Worm (Caenorhabditis elegans) whole organism, young adult: ENCODE data around the gene F40F8.3.

ENCODE experiments used
- C17E4.6 ChIP-seq: fragments of 200-800 bp; sonication (Bioruptor generic); IDR thresholded peaks from 2 replicates; pipeline ENCODE4 v1.3.6; 2022; ENCODE audit warnings: missing genetic modification reagents, missing genetic modification characterization, missing compliant biosample characterization
- F10E7.11 ChIP-seq: sonication (generic microtip); optimal IDR thresholded peaks from 2 replicates; lab custom pipeline; 2017; ENCODE audit warnings: mild to moderate bottlenecking, missing genetic modification characterization, moderate library complexity, missing compliant biosample characterization
- F39B2.1 ChIP-seq: fragments of 200-800 bp; sonication (Bioruptor generic); IDR thresholded peaks from 2 replicates; pipeline ENCODE4 v1.3.6; 2022; ENCODE audit warnings: missing genetic modification reagents, missing genetic modification characterization, missing compliant biosample characterization
- F52B5.7 ChIP-seq: sonication (generic microtip); optimal IDR thresholded peaks from 2 replicates; lab custom pipeline; 2016; ENCODE audit warnings: mild to moderate bottlenecking, missing genetic modification characterization, missing compliant biosample characterization
- F55B11.4 ChIP-seq: sonication (generic microtip); optimal IDR thresholded peaks from 2 replicates; lab custom pipeline; 2016; ENCODE audit warnings: missing compliant biosample characterization, missing genetic modification characterization, borderline replicate concordance; ENCODE audit not compliant: insufficient read depth
- F57C9.4 ChIP-seq: sonication (generic microtip); optimal IDR thresholded peaks from 2 replicates; lab custom pipeline; 2017; ENCODE audit warnings: mild to moderate bottlenecking, missing genetic modification characterization, missing compliant biosample characterization
- K12H6.12 ChIP-seq: fragments of 200-800 bp; sonication (Bioruptor generic); optimal IDR thresholded peaks from 2 replicates; lab custom pipeline; 2018; ENCODE audit warnings: mild to moderate bottlenecking, missing genetic modification characterization, missing compliant biosample characterization
- Y53F4B.3 ChIP-seq: fragments of 200-800 bp; sonication (Bioruptor generic); IDR thresholded peaks from 2 replicates; pipeline ENCODE4 v1.3.6; 2022; ENCODE audit warnings: missing genetic modification reagents, missing genetic modification characterization, missing compliant biosample characterization
- Y53G8AR.9 ChIP-seq: fragments of 200-800 bp; sonication (Bioruptor generic); conservative IDR thresholded peaks from 2 replicates; pipeline ENCODE4 v1.3.6; 2022; ENCODE audit warnings: missing genetic modification reagents, missing genetic modification characterization, missing compliant biosample characterization
- Y56A3A.18 ChIP-seq: fragments of 200-800 bp; sonication (Bioruptor generic); IDR thresholded peaks from 2 replicates; pipeline ENCODE4 v1.3.6; 2022; ENCODE audit warnings: missing genetic modification reagents, missing genetic modification characterization, missing compliant biosample characterization
- akir-1 ChIP-seq: fragments of 200-800 bp; sonication (Bioruptor generic); optimal IDR thresholded peaks from 2 replicates; lab custom pipeline; 2018; ENCODE audit warnings: mild to moderate bottlenecking, missing genetic modification characterization, moderate library complexity, missing compliant biosample characterization
- aptf-2 ChIP-seq: fragments of 200-800 bp; sonication (Bioruptor generic); conservative IDR thresholded peaks from 2 replicates; pipeline ENCODE4 v1.3.6; 2022; ENCODE audit warnings: missing genetic modification reagents, missing genetic modification characterization, missing compliant biosample characterization
- athp-1 ChIP-seq: sonication (generic microtip); optimal IDR thresholded peaks from 2 replicates; lab custom pipeline; 2017; ENCODE audit warnings: mild to moderate bottlenecking, missing genetic modification characterization, missing compliant biosample characterization
- attf-3 ChIP-seq: fragments of 200-800 bp; sonication (Bioruptor generic); conservative IDR thresholded peaks from 2 replicates; pipeline ENCODE4 v1.3.6; 2022; ENCODE audit warnings: missing genetic modification reagents, missing genetic modification characterization, missing compliant biosample characterization
- ccch-3 ChIP-seq: fragments of 200-800 bp; sonication (Bioruptor generic); optimal IDR thresholded peaks from 2 replicates; lab custom pipeline; 2018; ENCODE audit warnings: mild to moderate bottlenecking, missing genetic modification characterization, missing compliant biosample characterization
- ceh-100 ChIP-seq: fragments of 200-800 bp; sonication (Bioruptor generic); IDR thresholded peaks from 2 replicates; pipeline ENCODE4 v1.3.6; 2022; ENCODE audit warnings: missing genetic modification reagents, missing genetic modification characterization, missing compliant biosample characterization
- ceh-27 ChIP-seq: fragments of 200-800 bp; sonication (Bioruptor generic); optimal IDR thresholded peaks from 2 replicates; lab custom pipeline; 2018; ENCODE audit warnings: mild to moderate bottlenecking, missing genetic modification characterization, moderate library complexity, missing compliant biosample characterization
- ceh-40 ChIP-seq: fragments of 200-800 bp; sonication (Bioruptor generic); IDR thresholded peaks from 2 replicates; pipeline ENCODE4 v1.3.6; 2022; ENCODE audit warnings: missing genetic modification characterization, missing compliant biosample characterization
- chd-7 ChIP-seq: sonication (generic microtip); optimal IDR thresholded peaks from 2 replicates; lab custom pipeline; 2016; ENCODE audit warnings: mild to moderate bottlenecking, missing genetic modification characterization, moderate library complexity, missing compliant biosample characterization
- dox-1 ChIP-seq: fragments of 200-800 bp; sonication (Bioruptor generic); IDR thresholded peaks from 2 replicates; pipeline ENCODE4 v1.3.6; 2022; ENCODE audit warnings: missing genetic modification reagents, missing genetic modification characterization, missing compliant biosample characterization
- dpff-1 ChIP-seq: sonication (generic microtip); optimal IDR thresholded peaks from 2 replicates; lab custom pipeline; 2017; ENCODE audit warnings: mild to moderate bottlenecking, missing genetic modification characterization, missing compliant biosample characterization
- efl-1 ChIP-seq: fragments of 150-350 bp; optimal IDR thresholded peaks from 2 replicates; lab custom pipeline; 2014; ENCODE audit warnings: missing biosample characterization, missing genetic modification reagents, missing genetic modification characterization
- egl-18 ChIP-seq: fragments of 200-800 bp; sonication (Bioruptor generic); IDR thresholded peaks from 2 replicates; pipeline ENCODE4 v1.3.6; 2022; ENCODE audit warnings: missing genetic modification reagents, missing genetic modification characterization, missing compliant biosample characterization
- egl-44 ChIP-seq: fragments of 200-800 bp; sonication (Bioruptor generic); IDR thresholded peaks from 2 replicates; pipeline ENCODE4 v1.3.6; 2022; ENCODE audit warnings: missing genetic modification reagents, missing genetic modification characterization, missing compliant biosample characterization
- fkh-3 ChIP-seq: sonication (generic microtip); optimal IDR thresholded peaks from 2 replicates; lab custom pipeline; 2016; ENCODE audit warnings: mild to moderate bottlenecking, missing genetic modification characterization, missing compliant biosample characterization
- gei-17 ChIP-seq: fragments of 200-800 bp; sonication (Bioruptor generic); optimal IDR thresholded peaks from 2 replicates; lab custom pipeline; 2018; ENCODE audit warnings: mild to moderate bottlenecking, missing genetic modification characterization, missing compliant biosample characterization
- lin-35 ChIP-seq, 3 experiments: fragments of 150-350 bp in 2 of 3; sonication (generic microtip) in 1 of 3; optimal IDR thresholded peaks; 2 replicates each; lab custom pipeline; 2014 to 2018; ENCODE audit warnings: missing biosample characterization in 3 of 3, missing genetic modification characterization in 3 of 3, missing genetic modification reagents in 3 of 3
- madf-10 ChIP-seq: sonication (generic microtip); optimal IDR thresholded peaks from 2 replicates; lab custom pipeline; 2016; ENCODE audit warnings: mild to moderate bottlenecking, missing genetic modification characterization, missing compliant biosample characterization
- madf-8 ChIP-seq: fragments of 200-800 bp; sonication (Bioruptor generic); conservative IDR thresholded peaks from 2 replicates; pipeline ENCODE4 v1.3.6; 2022; ENCODE audit warnings: missing genetic modification reagents, missing genetic modification characterization, missing compliant biosample characterization
- mxl-1 ChIP-seq: sonication (generic microtip); optimal IDR thresholded peaks from 2 replicates; lab custom pipeline; 2016; ENCODE audit warnings: missing genetic modification characterization, missing compliant biosample characterization
- nfya-2 ChIP-seq: fragments of 200-800 bp; sonication (Bioruptor generic); IDR thresholded peaks from 2 replicates; pipeline ENCODE4 v1.3.6; 2022; ENCODE audit warnings: missing genetic modification reagents, missing genetic modification characterization, missing compliant biosample characterization
- nfyb-1 ChIP-seq: fragments of 200-800 bp; sonication (Bioruptor generic); IDR thresholded peaks from 2 replicates; pipeline ENCODE4 v1.3.6; 2022; ENCODE audit warnings: missing genetic modification reagents, missing genetic modification characterization, missing compliant biosample characterization
- nhr-179 ChIP-seq: sonication (generic microtip); optimal IDR thresholded peaks from 2 replicates; lab custom pipeline; 2016; ENCODE audit warnings: mild to moderate bottlenecking, missing genetic modification characterization, missing compliant biosample characterization
- nhr-27 ChIP-seq: fragments of 200-800 bp; sonication (Bioruptor generic); optimal IDR thresholded peaks from 2 replicates; lab custom pipeline; 2018; ENCODE audit warnings: mild to moderate bottlenecking, missing genetic modification characterization, moderate library complexity, missing compliant biosample characterization
- nhr-80 ChIP-seq: sonication (generic microtip); optimal IDR thresholded peaks from 2 replicates; lab custom pipeline; 2016; ENCODE audit warnings: missing genetic modification characterization, missing compliant biosample characterization
- pbrm-1 ChIP-seq: fragments of 200-800 bp; sonication (Bioruptor generic); IDR thresholded peaks from 2 replicates; pipeline ENCODE4 v1.3.6; 2022; ENCODE audit warnings: missing genetic modification reagents, missing genetic modification characterization, missing compliant biosample characterization
- rec-8 ChIP-seq, 2 experiments: sonication (generic microtip); optimal IDR thresholded peaks; 2 replicates each; lab custom pipeline; 2016; ENCODE audit warnings: mild to moderate bottlenecking in 2 of 2, missing genetic modification characterization in 2 of 2, missing genetic modification reagents in 2 of 2, missing genotype in 2 of 2, missing biosample characterization in 1 of 2, missing compliant biosample characterization in 1 of 2, moderate library complexity in 1 of 2
- repo-1 ChIP-seq: sonication (generic microtip); optimal IDR thresholded peaks from 2 replicates; lab custom pipeline; 2017; ENCODE audit warnings: mild to moderate bottlenecking, missing genetic modification characterization, missing compliant biosample characterization
- rpc-1 ChIP-seq, 2 experiments: fragments of 150-350 bp in 1 of 2; sonication (generic microtip) in 1 of 2; optimal IDR thresholded peaks; 2 replicates each; lab custom pipeline; 2014 to 2018; ENCODE audit warnings: missing biosample characterization in 1 of 2, missing genetic modification characterization in 1 of 2, missing genetic modification reagents in 1 of 2, missing genotype in 1 of 2
- snpc-1.1 ChIP-seq: sonication (generic microtip); optimal IDR thresholded peaks from 2 replicates; lab custom pipeline; 2017; ENCODE audit warnings: missing genetic modification characterization, mild to moderate bottlenecking, missing compliant biosample characterization, antibody characterized with exemption, moderate library complexity, missing genotype, missing genetic modification reagents; ENCODE audit not compliant: insufficient read depth
- snpc-1.3 ChIP-seq: sonication (generic microtip); optimal IDR thresholded peaks from 2 replicates; lab custom pipeline; 2017; ENCODE audit warnings: missing genetic modification characterization, mild to moderate bottlenecking, missing compliant biosample characterization, antibody characterized with exemption, moderate library complexity, missing genotype, missing genetic modification reagents; ENCODE audit not compliant: insufficient read depth
- snpc-4 ChIP-seq, 5 experiments: fragments of 150-350 bp in 1 of 5; sonication (generic microtip) in 4 of 5; optimal IDR thresholded peaks; 2 replicates each; lab custom pipeline; 2014 to 2018; ENCODE audit warnings: missing genetic modification characterization in 5 of 5, missing biosample characterization in 3 of 5, antibody characterized with exemption in 2 of 5, mild to moderate bottlenecking in 2 of 5, missing compliant biosample characterization in 2 of 5, missing genotype in 2 of 5, moderate library complexity in 2 of 5, missing genetic modification reagents in 1 of 5
- tlf-1 ChIP-seq: fragments of 200-800 bp; sonication (Bioruptor generic); optimal IDR thresholded peaks from 2 replicates; lab custom pipeline; 2018; ENCODE audit warnings: mild to moderate bottlenecking, missing genetic modification characterization, missing compliant biosample characterization
- unc-130 ChIP-seq: sonication (generic microtip); optimal IDR thresholded peaks from 2 replicates; lab custom pipeline; 2016; ENCODE audit warnings: missing genetic modification reagents, missing genetic modification characterization, missing compliant biosample characterization
- zfh-2 ChIP-seq: fragments of 200-800 bp; sonication (Bioruptor generic); conservative IDR thresholded peaks from 2 replicates; pipeline ENCODE4 v1.3.6; 2022; ENCODE audit warnings: missing genetic modification reagents, missing genetic modification characterization, missing compliant biosample characterization
- ztf-3 ChIP-seq: fragments of 200-800 bp; sonication (Bioruptor generic); optimal IDR thresholded peaks from 2 replicates; lab custom pipeline; 2018; ENCODE audit warnings: mild to moderate bottlenecking, missing genetic modification characterization, missing compliant biosample characterization

F40F8.3 gene

DNA sequence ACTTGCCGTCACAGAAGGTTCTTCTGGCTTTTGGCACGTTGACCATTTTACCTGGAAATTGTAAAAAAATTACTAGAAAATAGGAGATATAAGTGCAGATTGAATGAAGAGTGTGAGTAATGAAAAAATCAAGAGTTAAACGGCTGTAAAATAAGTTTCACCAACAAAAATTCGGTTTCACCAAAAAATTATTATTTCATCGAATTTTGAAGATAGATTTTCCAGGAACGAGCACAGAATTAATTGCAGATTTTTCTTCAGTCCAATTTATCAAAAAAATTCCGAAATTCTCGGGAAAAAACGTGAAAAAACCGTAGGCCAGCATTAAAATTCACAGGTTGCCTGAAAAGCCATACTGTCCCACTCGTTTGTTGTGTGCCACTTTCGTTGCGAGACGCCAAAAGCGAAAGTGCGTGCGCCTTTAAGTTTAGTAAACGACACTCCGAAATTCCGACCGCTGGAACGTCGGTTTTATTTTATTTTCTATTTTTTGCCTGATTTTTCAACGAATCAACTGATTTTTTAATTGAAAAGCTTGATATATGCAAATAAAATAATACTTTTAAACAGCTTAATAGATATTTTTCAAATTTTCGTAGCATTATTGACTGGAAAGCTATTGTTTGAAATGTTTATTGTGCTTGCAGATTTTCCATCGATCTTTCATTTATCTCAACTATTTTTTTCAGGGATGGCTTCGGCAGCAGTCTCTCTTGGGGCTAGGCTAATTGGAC, 31.8 kb upstream of the F40F8.3 start, which contains the start of the genes rpl-36.A and nuo-1 (continued):
- no peak for TF ChIP-seq nhr-27 (tag; lab: Kevin White, UChicago)
- TF ChIP-seq nhr-80, result peak; percentile 32
- no peak for TF ChIP-seq Y53F4B.3
- TF ChIP-seq aptf-2, result no peak
- TF ChIP-seq madf-8 (GFP tag; lab: Robert Waterston, UW), result peak; percentile 55
- peak in 1 of 3 experiments; percentile 67 for TF ChIP-seq lin-35 (GFP tag; optimal IDR thresholded peaks at IDR 0.05; lab: Kevin White, UChicago)
- TF ChIP-seq unc-130 (GFP tag; lab: Kevin White, UChicago), result no peak
- no peak for TF ChIP-seq nfya-2
- TF ChIP-seq fkh-3 (tag; lab: Kevin White, UChicago), result no peak
- TF ChIP-seq pbrm-1, result peak; percentile 14; the same call in 1 of the 2 replicates
- TF ChIP-seq dpff-1, result no peak
- TF ChIP-seq athp-1 (tag; lab: Kevin White, UChicago), result no peak
- no peak for TF ChIP-seq F57C9.4 (tag; lab: Kevin White, UChicago)
- no peak for TF ChIP-seq akir-1 (GFP tag; lab: Kevin White, UChicago)
- peak; percentile 92 for TF ChIP-seq attf-3 (GFP tag; lab: Robert Waterston, UW)
- no peak for TF ChIP-seq Y56A3A.18
- no peak for TF ChIP-seq F55B11.4
- TF ChIP-seq ceh-27 (GFP tag; lab: Kevin White, UChicago), result peak; percentile 45
- peak; percentile 38; the same call in 1 of the 2 replicates for TF ChIP-seq dox-1 (GFP tag; lab: Robert Waterston, UW)
- TF ChIP-seq rec-8 (tag; optimal IDR thresholded peaks at IDR 0.05; lab: Kevin White, UChicago), result no peak
- TF ChIP-seq C17E4.6 (GFP tag; lab: Robert Waterston, UW), result no peak
- TF ChIP-seq egl-44 (GFP tag; lab: Robert Waterston, UW), result no peak
- TF ChIP-seq ccch-3 (GFP tag; lab: Kevin White, UChicago), result no peak
- no peak for TF ChIP-seq repo-1 (tag; lab: Kevin White, UChicago)
- TF ChIP-seq chd-7 (tag; lab: Kevin White, UChicago), result no peak
- no peak for TF ChIP-seq nhr-179 (tag; lab: Kevin White, UChicago)
- no peak for TF ChIP-seq F52B5.7 (tag; lab: Kevin White, UChicago)
- TF ChIP-seq ceh-100 (GFP tag; lab: Robert Waterston, UW), result no peak
- TF ChIP-seq snpc-1.3 (tag; lab: Kevin White, UChicago), result peak; percentile 37
- TF ChIP-seq snpc-4 (GFP tag; optimal IDR thresholded peaks at IDR 0.05; lab: Kevin White, UChicago), result no peak
- TF ChIP-seq snpc-4 (tag; optimal IDR thresholded peaks at IDR 0.05; lab: Kevin White, UChicago), result peak in 3 of 4 experiments; percentile 17 to 70 (median 49)
- no peak for TF ChIP-seq gei-17 (GFP tag; lab: Kevin White, UChicago)
- TF ChIP-seq madf-10 (tag; lab: Kevin White, UChicago), result no peak
- TF ChIP-seq Y53G8AR.9 (GFP tag; lab: Robert Waterston, UW), result no peak
- TF ChIP-seq nfyb-1 (GFP tag; lab: Robert Waterston, UW), result 0 out of 2 replicates have a peak, but pooled peaks have one; percentile 10
- no peak for TF ChIP-seq ceh-40 (GFP tag; lab: Robert Waterston, UW)
- TF ChIP-seq mxl-1, result no peak
- TF ChIP-seq efl-1 (GFP tag; lab: Kevin White, UChicago), result peak; percentile 13
- no peak for TF ChIP-seq F39B2.1 (GFP tag; lab: Robert Waterston, UW)
- TF ChIP-seq K12H6.12 (tag; lab: Kevin White, UChicago), result peak; percentile 46
- TF ChIP-seq rpc-1 (optimal IDR thresholded peaks at IDR 0.05; lab: Kevin White, UChicago), result no peak
- no peak for TF ChIP-seq rpc-1 (tag; optimal IDR thresholded peaks at IDR 0.05; lab: Kevin White, UChicago)
- peak; percentile 16 for TF ChIP-seq snpc-1.1 (tag; lab: Kevin White, UChicago)
- no peak for TF ChIP-seq tlf-1
- TF ChIP-seq ztf-3, result no peak
- no peak for TF ChIP-seq zfh-2 (GFP tag; lab: Robert Waterston, UW)
- no peak for TF ChIP-seq egl-18 (GFP tag; lab: Robert Waterston, UW)
- no peak for TF ChIP-seq F10E7.11 (tag; lab: Kevin White, UChicago)
